Fruit fly (Drosophila melanogaster): ENCODE measurements around the gene Eip75B.

dm6 chr3L:18030301-18030827 lies 34.1 kb downstream of the Eip75B start:
- no peak for TF ChIP-seq CG8478 (optimal IDR thresholded peaks at IDR 0.05)
- TF ChIP-seq CTCF (optimal IDR thresholded peaks at IDR 0.05): no peak
